Worm (Caenorhabditis elegans) whole organism, young adult: ENCODE measurements around the gene msp-40.

Source experiments
- B0019.2 ChIP-seq: fragments of 200-800 bp; sonication (Bioruptor generic); conservative IDR thresholded peaks from 2 replicates; pipeline ENCODE4 v1.3.6; 2022; ENCODE audit warnings: missing genetic modification reagents, missing genetic modification characterization, missing compliant biosample characterization
- F37B4.10 ChIP-seq: fragments of 200-800 bp; sonication (Bioruptor generic); IDR thresholded peaks from 2 replicates; pipeline ENCODE4 v1.3.6; 2022; ENCODE audit warnings: missing genetic modification characterization, missing compliant biosample characterization
- F39B2.1 ChIP-seq: fragments of 200-800 bp; sonication (Bioruptor generic); IDR thresholded peaks from 2 replicates; pipeline ENCODE4 v1.3.6; 2022; ENCODE audit warnings: missing genetic modification reagents, missing genetic modification characterization, missing compliant biosample characterization
- F49E8.2 ChIP-seq: sonication (generic microtip); optimal IDR thresholded peaks from 3 replicates; lab custom pipeline; 2017; ENCODE audit warnings: missing genetic modification characterization, mild to moderate bottlenecking, missing compliant biosample characterization, antibody characterized with exemption, moderate library complexity; ENCODE audit not compliant: insufficient read depth
- K11D2.4 ChIP-seq: fragments of 200-800 bp; sonication (Bioruptor generic); IDR thresholded peaks from 2 replicates; pipeline ENCODE4 v1.3.6; 2022; ENCODE audit warnings: missing genetic modification reagents, missing genetic modification characterization, missing compliant biosample characterization
- T26A5.8 ChIP-seq: sonication (generic microtip); optimal IDR thresholded peaks from 2 replicates; lab custom pipeline; 2016; ENCODE audit warnings: missing genetic modification characterization, missing compliant biosample characterization
- Y53G8AR.9 ChIP-seq: fragments of 200-800 bp; sonication (Bioruptor generic); conservative IDR thresholded peaks from 2 replicates; pipeline ENCODE4 v1.3.6; 2022; ENCODE audit warnings: missing genetic modification reagents, missing genetic modification characterization, missing compliant biosample characterization
- Y95B8A.8 ChIP-seq: fragments of 200-800 bp; sonication (Bioruptor generic); IDR thresholded peaks from 2 replicates; pipeline ENCODE4 v1.3.6; 2022; ENCODE audit warnings: missing genetic modification reagents, missing genetic modification characterization, missing compliant biosample characterization
- akir-1 ChIP-seq: fragments of 200-800 bp; sonication (Bioruptor generic); optimal IDR thresholded peaks from 2 replicates; lab custom pipeline; 2018; ENCODE audit warnings: mild to moderate bottlenecking, missing genetic modification characterization, moderate library complexity, missing compliant biosample characterization
- atf-7 ChIP-seq: sonication (generic microtip); optimal IDR thresholded peaks from 2 replicates; lab custom pipeline; 2017; ENCODE audit warnings: mild to moderate bottlenecking, missing genetic modification characterization, missing compliant biosample characterization
- bed-1 ChIP-seq: fragments of 200-800 bp; sonication (Bioruptor generic); IDR thresholded peaks from 2 replicates; pipeline ENCODE4 v1.3.6; 2022; ENCODE audit warnings: missing genetic modification reagents, missing genetic modification characterization, missing compliant biosample characterization
- ccch-3 ChIP-seq: fragments of 200-800 bp; sonication (Bioruptor generic); optimal IDR thresholded peaks from 2 replicates; lab custom pipeline; 2018; ENCODE audit warnings: mild to moderate bottlenecking, missing genetic modification characterization, missing compliant biosample characterization
- ceh-27 ChIP-seq: fragments of 200-800 bp; sonication (Bioruptor generic); optimal IDR thresholded peaks from 2 replicates; lab custom pipeline; 2018; ENCODE audit warnings: mild to moderate bottlenecking, missing genetic modification characterization, moderate library complexity, missing compliant biosample characterization
- ceh-58 ChIP-seq: fragments of 200-800 bp; sonication (Bioruptor generic); IDR thresholded peaks from 2 replicates; pipeline ENCODE4 v1.3.6; 2022; ENCODE audit warnings: missing genetic modification characterization, missing compliant biosample characterization
- efl-1 ChIP-seq: fragments of 150-350 bp; optimal IDR thresholded peaks from 2 replicates; lab custom pipeline; 2014; ENCODE audit warnings: missing biosample characterization, missing genetic modification reagents, missing genetic modification characterization
- egrh-3 ChIP-seq: fragments of 200-800 bp; sonication (Bioruptor generic); IDR thresholded peaks from 2 replicates; pipeline ENCODE4 v1.3.6; 2022; ENCODE audit warnings: missing genetic modification reagents, missing genetic modification characterization, missing compliant biosample characterization
- ekl-4 ChIP-seq: fragments of 200-800 bp; sonication (Bioruptor generic); IDR thresholded peaks from 2 replicates; pipeline ENCODE4 v1.3.6; 2022; ENCODE audit warnings: missing genetic modification reagents, missing genetic modification characterization, missing compliant biosample characterization
- fkh-3 ChIP-seq: sonication (generic microtip); optimal IDR thresholded peaks from 2 replicates; lab custom pipeline; 2016; ENCODE audit warnings: mild to moderate bottlenecking, missing genetic modification characterization, missing compliant biosample characterization
- hlh-26 ChIP-seq: fragments of 200-800 bp; sonication (Bioruptor generic); conservative IDR thresholded peaks from 2 replicates; pipeline ENCODE4 v1.3.6; 2022; ENCODE audit warnings: missing genetic modification reagents, missing genetic modification characterization, missing compliant biosample characterization
- hmg-1.2 ChIP-seq: fragments of 200-800 bp; sonication (Bioruptor generic); IDR thresholded peaks from 2 replicates; pipeline ENCODE4 v1.3.6; 2022; ENCODE audit warnings: missing genetic modification reagents, missing genetic modification characterization, missing compliant biosample characterization
- hrde-1 ChIP-seq: sonication (generic microtip); optimal IDR thresholded peaks from 2 replicates; lab custom pipeline; 2016; ENCODE audit warnings: missing genetic modification characterization, mild to moderate bottlenecking, missing compliant biosample characterization, moderate library complexity, missing genotype, missing genetic modification reagents, borderline replicate concordance
- lin-26 ChIP-seq: fragments of 200-800 bp; sonication (Bioruptor generic); IDR thresholded peaks from 2 replicates; pipeline ENCODE4 v1.3.6; 2022; ENCODE audit warnings: missing genetic modification reagents, missing genetic modification characterization, missing compliant biosample characterization
- lin-35 ChIP-seq, 3 experiments: fragments of 150-350 bp in 2 of 3; sonication (generic microtip) in 1 of 3; optimal IDR thresholded peaks; 2 replicates each; lab custom pipeline; 2014 to 2018; ENCODE audit warnings: missing biosample characterization in 3 of 3, missing genetic modification characterization in 3 of 3, missing genetic modification reagents in 3 of 3
- lsl-1 ChIP-seq: fragments of 200-800 bp; sonication (Bioruptor generic); optimal IDR thresholded peaks from 2 replicates; lab custom pipeline; 2018; ENCODE audit warnings: mild to moderate bottlenecking, missing genetic modification characterization, moderate library complexity, missing compliant biosample characterization
- madf-10 ChIP-seq: sonication (generic microtip); optimal IDR thresholded peaks from 2 replicates; lab custom pipeline; 2016; ENCODE audit warnings: mild to moderate bottlenecking, missing genetic modification characterization, missing compliant biosample characterization
- madf-3 ChIP-seq: fragments of 200-800 bp; sonication (Bioruptor generic); IDR thresholded peaks from 2 replicates; pipeline ENCODE4 v1.3.6; 2022; ENCODE audit warnings: missing genetic modification reagents, missing genetic modification characterization, missing compliant biosample characterization
- madf-6 ChIP-seq: fragments of 200-800 bp; sonication (Bioruptor generic); IDR thresholded peaks from 2 replicates; pipeline ENCODE4 v1.3.6; 2022; ENCODE audit warnings: missing genetic modification reagents, missing genetic modification characterization, missing compliant biosample characterization
- nfya-1 ChIP-seq: sonication (generic microtip); optimal IDR thresholded peaks from 2 replicates; lab custom pipeline; 2017; ENCODE audit warnings: antibody characterized with exemption, missing compliant biosample characterization, missing genetic modification characterization, borderline replicate concordance; ENCODE audit not compliant: insufficient read depth
- nhr-179 ChIP-seq: sonication (generic microtip); optimal IDR thresholded peaks from 2 replicates; lab custom pipeline; 2016; ENCODE audit warnings: mild to moderate bottlenecking, missing genetic modification characterization, missing compliant biosample characterization
- nhr-80 ChIP-seq: sonication (generic microtip); optimal IDR thresholded peaks from 2 replicates; lab custom pipeline; 2016; ENCODE audit warnings: missing genetic modification characterization, missing compliant biosample characterization
- nhr-90 ChIP-seq: sonication (generic microtip); optimal IDR thresholded peaks from 2 replicates; lab custom pipeline; 2016; ENCODE audit warnings: missing genotype, mild to moderate bottlenecking, missing genetic modification characterization, missing compliant biosample characterization
- pbrm-1 ChIP-seq: fragments of 200-800 bp; sonication (Bioruptor generic); IDR thresholded peaks from 2 replicates; pipeline ENCODE4 v1.3.6; 2022; ENCODE audit warnings: missing genetic modification reagents, missing genetic modification characterization, missing compliant biosample characterization
- sdz-38 ChIP-seq: sonication (generic microtip); optimal IDR thresholded peaks from 2 replicates; lab custom pipeline; 2016; ENCODE audit warnings: missing genotype, missing genetic modification characterization, missing compliant biosample characterization
- snpc-1.1 ChIP-seq: sonication (generic microtip); optimal IDR thresholded peaks from 2 replicates; lab custom pipeline; 2017; ENCODE audit warnings: missing genetic modification characterization, mild to moderate bottlenecking, missing compliant biosample characterization, antibody characterized with exemption, moderate library complexity, missing genotype, missing genetic modification reagents; ENCODE audit not compliant: insufficient read depth
- unc-130 ChIP-seq: sonication (generic microtip); optimal IDR thresholded peaks from 2 replicates; lab custom pipeline; 2016; ENCODE audit warnings: missing genetic modification reagents, missing genetic modification characterization, missing compliant biosample characterization
- ztf-28 ChIP-seq: fragments of 200-800 bp; sonication (Bioruptor generic); IDR thresholded peaks from 2 replicates; pipeline ENCODE4 v1.3.6; 2022; ENCODE audit warnings: missing genetic modification reagents, missing genetic modification characterization, missing compliant biosample characterization

The msp-40 gene

DNA sequence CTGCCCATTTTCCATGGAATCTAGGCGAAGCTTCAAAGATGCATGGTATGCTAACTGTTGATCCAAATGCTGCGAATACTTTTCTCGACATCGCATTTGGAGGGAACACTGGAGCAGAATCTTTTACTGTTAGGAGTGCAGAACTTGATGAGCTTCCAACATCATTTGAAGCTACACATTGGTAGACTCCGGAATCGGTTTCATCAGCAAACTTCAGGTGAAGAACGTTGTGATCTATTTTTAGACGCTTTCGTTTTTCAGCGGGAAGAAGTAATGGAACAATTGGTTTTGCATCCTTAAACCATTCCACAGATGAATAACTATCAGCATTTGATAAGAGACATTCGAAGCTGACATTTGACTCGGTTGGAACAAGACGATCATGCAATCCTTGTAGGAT, 24.7 kb upstream of the msp-40 start:
- TF ChIP-seq T26A5.8 (tag; lab: Kevin White, UChicago) (no peak), akir-1 (GFP tag; lab: Kevin White, UChicago) (no peak), ztf-28 (GFP tag; lab: Robert Waterston, UW) (no peak), madf-3 (no peak), sdz-38 (tag; lab: Kevin White, UChicago) (no peak), atf-7 (tag; lab: Kevin White, UChicago) (no peak)

DNA sequence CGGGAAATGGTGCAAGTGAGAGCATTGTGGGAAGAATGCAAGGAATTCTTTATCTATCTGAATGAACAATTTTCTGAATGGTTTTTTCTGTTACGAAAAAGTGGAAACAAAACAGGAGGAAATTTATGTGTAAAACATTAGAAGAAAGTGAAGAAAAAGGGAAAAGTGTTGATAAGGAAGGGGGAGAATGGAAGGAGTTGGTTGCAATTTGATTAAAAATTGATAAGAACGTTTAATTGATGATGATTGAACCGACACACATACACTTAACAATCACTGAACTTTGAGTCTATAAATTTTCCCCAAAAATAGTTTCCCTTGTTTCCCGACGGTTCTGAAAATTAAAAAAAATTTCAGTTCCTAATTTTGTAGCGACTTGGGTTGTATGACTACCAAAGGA, 22.3 kb upstream of the msp-40 start:
- TF ChIP-seq Y53G8AR.9 (GFP tag; lab: Robert Waterston, UW) (no peak), bed-1 (GFP tag; lab: Robert Waterston, UW) (no peak), nhr-179 (tag; lab: Kevin White, UChicago) (no peak), ceh-27 (GFP tag; lab: Kevin White, UChicago) (no peak), nhr-80 (peak; percentile 63)

DNA sequence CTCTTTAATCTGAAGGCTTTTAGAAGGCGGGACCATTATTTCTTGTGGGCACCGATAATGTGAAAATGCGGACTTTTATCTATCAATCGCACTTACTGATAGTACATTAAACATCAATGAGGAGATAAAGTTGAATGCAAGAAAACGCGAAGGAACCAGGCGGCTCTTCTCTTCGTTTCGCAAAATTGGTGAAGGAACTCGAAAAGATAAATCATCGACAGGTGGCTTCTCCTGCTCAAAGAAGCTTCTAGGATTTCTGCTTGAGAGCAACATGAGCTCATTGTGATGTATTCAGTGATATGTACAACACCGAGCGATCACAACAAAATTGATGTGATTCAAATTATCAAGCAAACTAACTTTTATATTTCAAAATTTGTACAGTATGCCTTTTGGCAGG, 19.4 kb upstream of the msp-40 start:
- TF ChIP-seq F39B2.1 (no peak), lsl-1 (GFP tag; lab: Kevin White, UChicago) (no peak), pbrm-1 (GFP tag; lab: Robert Waterston, UW) (no peak), nhr-90 (tag; lab: Kevin White, UChicago) (no peak), nfya-1 (no peak), K11D2.4 (GFP tag; lab: Robert Waterston, UW) (no peak), hrde-1 (tag; lab: Kevin White, UChicago) (no peak), ccch-3 (GFP tag; lab: Kevin White, UChicago) (no peak), madf-6 (GFP tag; lab: Robert Waterston, UW) (no peak), lin-26 (GFP tag; lab: Robert Waterston, UW) (no peak), hlh-26 (GFP tag; lab: Robert Waterston, UW) (no peak), ekl-4 (GFP tag; lab: Robert Waterston, UW) (no peak), Y95B8A.8 (GFP tag; lab: Robert Waterston, UW) (no peak)

DNA sequence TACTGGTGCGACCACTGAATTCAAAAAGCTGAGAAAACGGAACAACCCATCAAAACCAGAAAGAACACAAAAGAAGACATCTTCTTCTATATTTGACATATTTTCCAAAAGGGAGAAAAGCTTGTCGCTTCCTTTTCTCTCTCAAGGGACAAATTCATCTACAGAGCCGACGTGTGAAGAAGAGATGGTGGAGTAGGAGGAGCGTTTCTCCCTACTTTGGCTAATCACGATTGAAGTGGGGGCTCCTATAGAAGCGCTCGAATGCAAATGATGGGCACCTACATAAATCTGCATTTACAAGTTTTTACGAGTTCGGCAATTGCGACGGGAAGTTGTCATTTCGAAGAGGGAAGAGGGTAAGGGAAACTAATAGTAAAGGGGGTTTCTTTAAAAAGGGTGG, 19.0 kb upstream of the msp-40 start:
- TF ChIP-seq egrh-3: no peak
- no peak for TF ChIP-seq B0019.2 (GFP tag; lab: Robert Waterston, UW)
- TF ChIP-seq madf-6 (GFP tag; lab: Robert Waterston, UW): no peak
- no peak for TF ChIP-seq efl-1
- no peak for TF ChIP-seq hmg-1.2 (GFP tag; lab: Robert Waterston, UW)
- no peak for TF ChIP-seq ceh-58 (GFP tag; lab: Robert Waterston, UW)
- TF ChIP-seq lin-35 (GFP tag; optimal IDR thresholded peaks at IDR 0.05; lab: Kevin White, UChicago): no peak

DNA sequence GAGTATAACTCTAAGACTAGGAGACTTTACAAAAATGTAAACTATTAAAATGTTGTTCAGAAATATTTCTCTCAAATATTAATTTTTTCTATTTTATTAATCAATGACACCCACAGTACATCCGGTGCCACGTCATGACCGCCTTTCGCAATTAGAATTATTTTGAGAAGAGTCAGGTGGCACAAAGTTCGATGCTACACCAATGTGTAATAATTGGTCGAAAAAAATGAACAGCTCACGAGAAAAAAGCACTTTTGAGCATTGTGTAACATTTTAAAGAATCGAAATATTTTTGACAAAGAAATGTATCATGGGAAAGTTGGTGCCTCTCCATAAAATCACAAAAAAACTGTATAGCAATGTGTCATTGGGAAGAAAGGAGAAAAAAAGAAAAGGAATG, 18.5 kb upstream of the msp-40 start:
- TF ChIP-seq ztf-28 (GFP tag; lab: Robert Waterston, UW): no peak
- TF ChIP-seq snpc-1.1 (tag; lab: Kevin White, UChicago): no peak
- no peak for TF ChIP-seq F49E8.2
- no peak for TF ChIP-seq bed-1 (GFP tag; lab: Robert Waterston, UW)
- TF ChIP-seq ccch-3 (GFP tag; lab: Kevin White, UChicago): no peak
- TF ChIP-seq madf-10: no peak
- TF ChIP-seq fkh-3 (tag; lab: Kevin White, UChicago): no peak
- TF ChIP-seq nhr-90 (tag; lab: Kevin White, UChicago): no peak
- no peak for TF ChIP-seq F37B4.10
- TF ChIP-seq unc-130 (GFP tag; lab: Kevin White, UChicago): no peak
